Worm (Caenorhabditis elegans) whole organism, L3 larva: ENCODE data around the gene srx-119.
"Not testable (repeated sequence)": the region's sequence is repeated elsewhere in the genome, so short reads cannot be mapped to it uniquely, and the experiment has no call there.

ENCODE experiments used
- R02D3.7 ChIP-seq: fragments of 150-350 bp; optimal IDR thresholded peaks from 2 replicates; lab custom pipeline; 2014; ENCODE audit warnings: missing biosample characterization, missing genetic modification characterization
- ZK546.5 ChIP-seq: sonication (generic microtip); optimal IDR thresholded peaks from 2 replicates; lab custom pipeline; 2017; ENCODE audit warnings: missing biosample characterization, missing genetic modification characterization
- ama-1 ChIP-seq: fragments of 150-350 bp; optimal IDR thresholded peaks from 2 replicates; lab custom pipeline; 2018
- ceh-28 ChIP-seq: fragments of 150-350 bp; optimal IDR thresholded peaks from 2 replicates; lab custom pipeline; 2014; ENCODE audit warnings: missing biosample characterization, missing genetic modification reagents, missing genetic modification characterization
- ceh-82 ChIP-seq: fragments of 150-350 bp; optimal IDR thresholded peaks from 2 replicates; lab custom pipeline; 2014; ENCODE audit warnings: missing biosample characterization, missing genetic modification characterization
- ceh-9 ChIP-seq: sonication (generic microtip); optimal IDR thresholded peaks from 2 replicates; lab custom pipeline; 2018; ENCODE audit warnings: missing biosample characterization, missing genetic modification characterization
- daf-12 ChIP-seq: fragments of 150-350 bp; optimal IDR thresholded peaks from 2 replicates; lab custom pipeline; 2014; ENCODE audit warnings: missing biosample characterization, missing genetic modification reagents, missing genetic modification characterization
- egl-27 ChIP-seq: sonication (generic microtip); optimal IDR thresholded peaks from 4 replicates; lab custom pipeline; 2017; ENCODE audit warnings: missing biosample characterization, missing genetic modification reagents, missing genetic modification characterization
- egl-5 ChIP-seq: fragments of 150-350 bp; optimal IDR thresholded peaks from 2 replicates; lab custom pipeline; 2017; ENCODE audit warnings: missing biosample characterization, missing genetic modification reagents, missing genetic modification characterization, inconsistent platforms
- elt-2 ChIP-seq: sonication (generic microtip); optimal IDR thresholded peaks from 2 replicates; lab custom pipeline; 2016; ENCODE audit warnings: missing genetic modification reagents, mild to moderate bottlenecking, missing genetic modification characterization, missing compliant biosample characterization
- elt-3 ChIP-seq, 3 experiments: fragments of 150-350 bp in 1 of 3; sonication (generic microtip) in 2 of 3; optimal IDR thresholded peaks; 2 replicates in 2 of 3; 4 replicates in 1 of 3; lab custom pipeline; 2014 to 2017; ENCODE audit warnings: missing biosample characterization in 3 of 3, missing genetic modification characterization in 3 of 3
- eor-1 ChIP-seq, 2 experiments: fragments of 150-350 bp; optimal IDR thresholded peaks; 2 replicates each; lab custom pipeline; 2014 to 2018; ENCODE audit warnings: missing biosample characterization in 2 of 2, missing genetic modification characterization in 2 of 2
- fkh-10 ChIP-seq: sonication (generic microtip); optimal IDR thresholded peaks from 2 replicates; lab custom pipeline; 2017; ENCODE audit warnings: missing biosample characterization, missing genetic modification reagents, missing genetic modification characterization
- fkh-2 ChIP-seq: fragments of 150-350 bp; optimal IDR thresholded peaks from 2 replicates; lab custom pipeline; 2014; ENCODE audit warnings: missing biosample characterization, missing genetic modification reagents, missing genetic modification characterization
- hmg-11 ChIP-seq: sonication (generic microtip); optimal IDR thresholded peaks from 2 replicates; lab custom pipeline; 2016; ENCODE audit warnings: missing genetic modification characterization, missing compliant biosample characterization
- lin-15B ChIP-seq: fragments of 150-350 bp; optimal IDR thresholded peaks from 2 replicates; lab custom pipeline; 2014; ENCODE audit warnings: missing biosample characterization, missing genetic modification characterization
- lin-39 ChIP-seq: fragments of 150-350 bp; optimal IDR thresholded peaks from 2 replicates; lab custom pipeline; 2018; ENCODE audit warnings: missing biosample characterization, missing genetic modification reagents, missing genetic modification characterization
- lsy-12 ChIP-seq: sonication (generic microtip); optimal IDR thresholded peaks from 2 replicates; lab custom pipeline; 2016; ENCODE audit warnings: mild to moderate bottlenecking, missing genetic modification characterization, missing compliant biosample characterization
- mdl-1 ChIP-seq: fragments of 150-350 bp; optimal IDR thresholded peaks from 2 replicates; lab custom pipeline; 2014; ENCODE audit warnings: missing biosample characterization, missing genetic modification characterization
- mml-1 ChIP-seq: fragments of 150-350 bp; sonication (generic microtip); optimal IDR thresholded peaks from 3 replicates; lab custom pipeline; 2014; ENCODE audit warnings: missing biosample characterization, missing genetic modification characterization
- nfya-1 ChIP-seq: sonication (generic microtip); optimal IDR thresholded peaks from 2 replicates; lab custom pipeline; 2017; ENCODE audit warnings: missing genetic modification characterization, mild to moderate bottlenecking, missing compliant biosample characterization, antibody characterized with exemption, moderate library complexity; ENCODE audit not compliant: insufficient read depth
- nhr-11 ChIP-seq: fragments of 150-350 bp; optimal IDR thresholded peaks from 2 replicates; lab custom pipeline; 2014; ENCODE audit warnings: missing biosample characterization, missing genetic modification characterization
- nhr-23 ChIP-seq: fragments of 150-350 bp; optimal IDR thresholded peaks from 2 replicates; lab custom pipeline; 2014; ENCODE audit warnings: missing biosample characterization, missing genetic modification reagents, missing genetic modification characterization
- nhr-237 ChIP-seq: fragments of 150-350 bp; optimal IDR thresholded peaks from 2 replicates; lab custom pipeline; 2014; ENCODE audit warnings: missing biosample characterization, missing genetic modification characterization
- nhr-25 ChIP-seq: sonication (generic microtip); optimal IDR thresholded peaks from 2 replicates; lab custom pipeline; 2017; ENCODE audit warnings: missing biosample characterization, missing genetic modification characterization
- nhr-28 ChIP-seq: fragments of 150-350 bp; optimal IDR thresholded peaks from 2 replicates; lab custom pipeline; 2014; ENCODE audit warnings: missing biosample characterization, missing genetic modification characterization
- nhr-43 ChIP-seq: sonication (generic microtip); optimal IDR thresholded peaks from 2 replicates; lab custom pipeline; 2016; ENCODE audit warnings: mild to moderate bottlenecking, missing genetic modification characterization, missing compliant biosample characterization; ENCODE audit not compliant: poor library complexity, severe bottlenecking
- nhr-76 ChIP-seq: fragments of 150-350 bp; sonication (generic microtip); optimal IDR thresholded peaks from 5 replicates; lab custom pipeline; 2014; ENCODE audit warnings: missing biosample characterization, missing genetic modification characterization
- snpc-4 ChIP-seq: fragments of 150-350 bp; optimal IDR thresholded peaks from 2 replicates; lab custom pipeline; 2014; ENCODE audit warnings: missing biosample characterization, missing genetic modification characterization
- tbx-2 ChIP-seq: sonication (generic microtip); optimal IDR thresholded peaks from 2 replicates; lab custom pipeline; 2016; ENCODE audit warnings: mild to moderate bottlenecking, missing genetic modification characterization, missing compliant biosample characterization
- zag-1 ChIP-seq: fragments of 150-350 bp; optimal IDR thresholded peaks from 2 replicates; lab custom pipeline; 2014; ENCODE audit warnings: missing biosample characterization, missing genetic modification characterization

The srx-119 gene

DNA sequence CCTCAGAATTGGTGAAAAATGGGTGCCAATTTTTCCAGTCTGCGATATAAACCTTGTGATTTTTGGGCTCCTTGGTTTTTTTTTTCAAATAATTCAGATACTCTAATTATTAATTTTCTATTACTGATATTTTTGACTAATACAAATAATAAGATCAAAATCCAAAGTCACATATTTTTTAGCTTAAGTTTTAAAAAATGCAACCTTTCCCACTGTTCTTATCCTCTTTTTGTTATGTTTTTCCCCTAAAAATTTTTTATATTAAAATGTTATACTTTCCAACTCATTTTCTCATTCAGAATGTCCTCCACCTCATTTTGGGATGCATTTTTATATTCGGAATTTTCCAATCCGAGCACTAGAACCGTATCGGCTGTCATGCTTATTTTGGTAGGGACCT, 2.9 kb downstream of the srx-119 start, which contains the start of gene srx-120:
Gene srx-120 (plus strand): TSS at position 301 of the 400 bp plus-strand sequence.
- TF ChIP-seq ama-1 (no peak), ceh-82 (no peak)

DNA sequence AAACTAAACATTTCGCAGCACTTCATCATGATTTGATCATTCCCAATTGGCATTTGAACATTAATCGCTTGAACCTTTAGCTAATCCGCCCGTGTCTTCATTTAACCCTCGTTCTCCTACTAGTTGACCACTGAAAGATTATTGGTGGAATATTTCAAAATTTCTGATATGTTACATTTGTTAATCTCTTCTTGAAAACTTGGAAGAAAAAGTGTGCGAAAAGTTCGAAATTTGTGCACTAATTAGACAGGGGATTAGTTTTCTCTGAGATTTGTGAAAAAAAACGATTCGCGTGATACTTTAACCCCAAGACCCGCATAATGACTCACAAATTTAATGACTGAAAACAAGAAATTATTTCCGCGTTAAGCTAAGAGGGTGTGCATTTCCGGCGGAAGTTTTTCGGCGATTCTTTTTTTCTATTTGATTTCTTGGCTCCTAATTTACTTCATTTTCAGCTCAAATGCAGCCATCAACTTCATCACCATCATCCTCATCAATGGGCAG, 7.3 kb downstream of the srx-119 start, which contains the start of gene nimk-1:
Gene nimk-1 (plus strand): TSS at position 457 of the 507 bp plus-strand sequence.
- TF ChIP-seq mdl-1 (tag; lab: Kevin White, UChicago) (no peak), ZK546.5 (tag; lab: Kevin White, UChicago) (no peak), hmg-11 (tag; lab: Kevin White, UChicago) (no peak), egl-27 (tag; lab: Kevin White, UChicago) (no peak), egl-5 (tag; lab: Kevin White, UChicago) (no peak), nhr-23 (tag; lab: Kevin White, UChicago) (no peak), ama-1 (no peak), daf-12 (tag; lab: Kevin White, UChicago) (no peak), mml-1 (tag; lab: Kevin White, UChicago) (no peak)
- TF ChIP-seq, all 47 proteins: peak for 0

ce11 chrII:12536203-12536602, 8.2 kb downstream of the srx-119 start, which contains the start of gene F49C5.3:
Gene F49C5.3 (plus strand): TSS chrII:12536503.
- TF ChIP-seq elt-2, nhr-23, mml-1 (tag; lab: Kevin White, UChicago): not testable (repeated sequence)
- TF ChIP-seq, all 47 proteins: peak for 0; not testable (repeated sequence) for 47

DNA sequence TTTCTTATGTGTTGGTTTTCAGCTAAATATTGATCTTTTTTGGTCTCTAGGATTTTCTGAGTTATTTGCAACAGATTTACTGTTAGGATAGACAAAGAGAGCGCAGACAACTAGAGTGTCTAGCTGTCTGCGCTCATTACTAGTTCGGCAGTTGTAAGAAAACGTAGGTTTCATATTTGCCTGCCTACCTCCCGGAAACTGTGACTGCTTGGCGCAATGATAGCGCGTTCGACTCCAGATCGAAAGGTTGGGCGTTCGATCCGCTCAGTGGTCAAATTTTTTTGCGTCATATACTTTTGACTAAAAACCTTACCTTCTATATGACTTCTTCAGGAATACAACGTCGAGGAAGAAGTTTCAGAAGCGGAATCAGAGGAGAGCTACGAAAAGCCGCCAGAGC, 11.3 kb downstream of the srx-119 start:
- TF ChIP-seq zag-1 (tag; lab: Kevin White, UChicago) = no peak
- TF ChIP-seq lsy-12 (tag; lab: Kevin White, UChicago) = no peak
- no peak for TF ChIP-seq lin-39 (tag; lab: Kevin White, UChicago)
- no peak for TF ChIP-seq ceh-28 (tag; lab: Kevin White, UChicago)
- TF ChIP-seq ceh-9 (tag; lab: Kevin White, UChicago) = no peak
- TF ChIP-seq eor-1 (tag; optimal IDR thresholded peaks at IDR 0.05; lab: Kevin White, UChicago) = no peak
- TF ChIP-seq snpc-4 = no peak
- TF ChIP-seq elt-3 (tag; optimal IDR thresholded peaks at IDR 0.05; lab: Kevin White, UChicago) = no peak
- TF ChIP-seq nhr-237 (tag; lab: Kevin White, UChicago) = no peak
- TF ChIP-seq nfya-1 = no peak
- TF ChIP-seq nhr-28 (tag; lab: Kevin White, UChicago) = no peak

- peak; percentile 23 for TF ChIP-seq nfya-1
- TF ChIP-seq nhr-43 (tag; lab: Kevin White, UChicago) = peak; percentile 24
- peak; percentile 46 for TF ChIP-seq elt-2 (tag; lab: Kevin White, UChicago)
- TF ChIP-seq lsy-12 (tag; lab: Kevin White, UChicago) = peak; percentile 38
Measured at ce11 chrII:12541670-12542080, 13.6 kb downstream of the srx-119 start.

ce11 chrII:12542594-12542997, 14.5 kb downstream of the srx-119 start:
- no peak for TF ChIP-seq ZK546.5 (tag; lab: Kevin White, UChicago)
- TF ChIP-seq ama-1 = no peak
- TF ChIP-seq R02D3.7 (tag; lab: Kevin White, UChicago) = no peak
- peak; percentile 58 for TF ChIP-seq elt-2 (tag; lab: Kevin White, UChicago)

DNA sequence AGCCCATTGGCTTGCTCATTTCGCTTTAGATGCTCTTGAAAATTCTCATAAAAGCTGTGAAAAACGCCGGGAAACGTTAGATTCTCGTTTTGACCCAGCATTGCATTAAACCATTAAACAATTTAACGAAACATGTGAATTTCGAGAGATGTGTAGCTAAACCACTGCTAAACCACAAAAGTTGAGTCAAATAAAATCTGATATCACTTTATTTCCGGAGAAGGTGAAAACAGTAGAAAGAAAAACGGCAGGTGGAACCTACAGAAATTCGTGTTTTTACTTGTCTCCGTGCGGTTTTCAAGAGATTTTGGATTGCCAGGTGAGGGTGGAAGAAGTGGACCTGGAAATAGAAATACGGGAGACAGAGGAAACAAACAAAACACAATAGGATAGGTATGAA, 16.5 kb downstream of the srx-119 start, which contains the start of gene F49C5.9:
Gene F49C5.9 (minus strand): TSS at position 101 of the 400 bp plus-strand sequence.
- TF ChIP-seq fkh-10 (GFP tag; lab: Kevin White, UChicago) (no peak), nhr-25 (tag; lab: Kevin White, UChicago) (no peak), ceh-9 (tag; lab: Kevin White, UChicago) (no peak), nhr-76 (tag; lab: Kevin White, UChicago) (no peak), egl-27 (tag; lab: Kevin White, UChicago) (no peak), hmg-11 (tag; lab: Kevin White, UChicago) (no peak), ama-1 (no peak), fkh-2 (tag; lab: Kevin White, UChicago) (no peak), nhr-11 (tag; lab: Kevin White, UChicago) (no peak), daf-12 (tag; lab: Kevin White, UChicago) (no peak), tbx-2 (tag; lab: Kevin White, UChicago) (no peak), lin-15B (tag; lab: Kevin White, UChicago) (no peak)
- TF ChIP-seq, all 47 proteins: peak for 0
